Fruit fly (Drosophila melanogaster) ovary, adult (tissue): ENCODE results near the gene wry.

Experiments
- CG17801 ChIP-seq: fragments of 200-800 bp; optimal IDR thresholded peaks from 2 replicates; lab custom pipeline; 2019; ENCODE audit warnings: missing biosample characterization, mild to moderate bottlenecking, missing genetic modification characterization, moderate library complexity; ENCODE audit not compliant: partially characterized antibody

Gene wry

DNA sequence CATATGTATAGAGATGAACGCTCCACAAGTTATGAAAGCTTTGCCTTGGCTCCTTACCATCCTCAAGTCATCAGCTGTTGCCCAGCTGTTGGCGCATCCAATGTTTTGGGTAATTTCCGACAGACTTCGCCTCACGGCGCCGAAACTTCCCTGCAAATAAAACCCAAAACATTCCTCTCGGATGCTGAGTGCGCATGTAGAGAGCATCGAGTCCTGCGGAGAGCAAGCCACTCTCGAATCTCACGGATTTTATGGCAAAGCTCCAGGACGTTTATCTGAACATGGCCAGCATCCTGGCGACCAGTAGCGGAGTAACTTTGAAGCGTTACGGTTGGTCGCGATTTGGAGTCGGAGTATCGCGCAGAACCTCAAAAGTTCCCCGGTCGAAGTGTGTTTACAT, at the start of gene wry:
TSS of gene wry (plus strand) at position 301 of the 400 bp plus-strand sequence.
- no peak for TF ChIP-seq CG17801

dm6 chr2L:1787929-1788328, 48.4 kb upstream of the wry start:
- TF ChIP-seq CG17801, result no peak

- TF ChIP-seq CG17801, result no peak
Observed at dm6 chr2L:1790261-1790660, 46.1 kb upstream of the wry start, which contains the start of gene Gr22d. Gr22d (minus strand) TSS chr2L:1790361.

DNA sequence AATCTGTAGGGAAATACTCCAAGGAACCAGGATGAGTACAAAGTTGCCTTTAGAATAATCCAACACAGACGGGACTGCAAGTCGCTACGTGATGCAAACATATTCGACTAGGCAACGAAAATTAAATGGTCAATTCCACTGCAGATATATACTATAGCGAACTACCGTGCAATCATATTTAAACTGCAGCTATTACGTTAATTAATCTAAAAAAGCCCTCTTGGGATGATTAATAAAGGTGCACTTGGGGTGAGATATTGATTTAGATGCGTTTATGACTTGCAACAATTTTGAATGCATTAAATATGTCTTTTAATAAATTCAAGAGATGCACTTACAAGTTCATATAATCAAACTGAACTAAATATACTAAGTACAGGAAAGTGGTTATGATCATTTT, 44.6 kb upstream of the wry start, which contains the start of gene Gr22c:
TSS of gene Gr22c (minus strand) at position 101 of the 400 bp plus-strand sequence.
- TF ChIP-seq CG17801, result no peak

DNA sequence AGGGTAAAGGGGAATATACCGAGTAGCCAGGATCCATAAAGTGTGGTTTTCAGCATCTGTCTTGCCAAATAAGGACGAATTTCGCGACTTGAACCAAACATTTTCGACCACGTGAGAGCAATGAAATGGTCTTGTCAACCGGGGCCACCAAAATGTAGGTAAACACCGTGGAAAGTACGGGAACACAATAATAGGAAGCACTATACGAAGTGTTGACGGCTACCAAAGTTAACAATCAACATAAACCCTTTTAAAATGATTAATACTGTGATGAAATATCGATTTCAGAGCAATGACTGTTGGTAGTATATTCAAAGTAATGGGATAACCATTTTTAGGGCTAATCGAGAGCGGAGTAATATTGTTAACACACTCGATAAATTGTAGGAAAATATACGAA, 43.2 kb upstream of the wry start, which contains the start of gene Gr22b:
TSS of gene Gr22b (minus strand) at position 101 of the 400 bp plus-strand sequence.
- TF ChIP-seq CG17801, result no peak

DNA sequence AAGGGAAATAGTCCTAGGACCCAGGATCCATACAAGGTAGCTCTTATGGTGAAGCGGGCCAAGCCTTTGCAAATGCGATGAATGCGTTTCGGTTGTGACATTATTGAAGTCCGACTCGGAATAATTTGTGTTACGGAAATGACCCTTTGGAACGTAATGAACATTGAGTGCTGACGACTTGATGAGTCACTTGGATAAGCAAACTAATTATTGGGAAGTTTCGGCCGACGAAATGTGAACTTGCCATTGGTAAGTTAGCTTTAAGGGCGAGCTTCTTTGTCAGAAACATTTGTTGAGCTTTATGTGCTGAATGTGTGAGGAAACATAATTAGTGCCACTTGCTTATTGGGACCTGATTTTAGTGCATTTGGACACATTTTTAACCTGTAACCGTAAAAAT, 41.5 kb upstream of the wry start, which contains the start of gene Gr22a:
TSS of gene Gr22a (minus strand) at position 101 of the 400 bp plus-strand sequence.
- no peak for TF ChIP-seq CG17801

DNA sequence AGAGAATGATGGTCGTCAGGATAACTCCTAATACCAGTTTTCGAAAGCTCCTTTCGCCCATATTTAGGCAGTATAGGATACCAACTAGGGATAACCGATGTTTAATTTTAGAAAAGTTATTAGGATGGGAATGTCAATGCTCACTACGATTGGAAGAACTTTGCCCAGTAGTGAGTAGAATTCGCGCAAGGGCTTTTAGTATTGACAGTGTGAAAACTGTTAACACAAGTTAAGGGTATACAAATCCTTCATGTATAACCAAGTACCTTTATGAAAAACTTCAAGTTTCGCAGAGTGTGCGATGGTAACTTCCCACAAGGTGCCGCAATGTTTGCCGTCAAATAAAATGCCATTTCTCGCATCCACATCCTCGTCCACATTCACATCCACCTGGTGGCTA, 13.1 kb upstream of the wry start, which contains the start of gene CG31933:
TSS of gene CG31933 (minus strand) at position 101 of the 400 bp plus-strand sequence.
- TF ChIP-seq CG17801, result no peak

dm6 chr2L:1826400-1826799, 9.9 kb upstream of the wry start, which contains the start of gene CG31664:
CG31664 (minus strand) TSS chr2L:1826500.
- no peak for TF ChIP-seq CG17801

- no peak for TF ChIP-seq CG17801
Observed at dm6 chr2L:1828282-1828681, 8.1 kb upstream of the wry start.

DNA sequence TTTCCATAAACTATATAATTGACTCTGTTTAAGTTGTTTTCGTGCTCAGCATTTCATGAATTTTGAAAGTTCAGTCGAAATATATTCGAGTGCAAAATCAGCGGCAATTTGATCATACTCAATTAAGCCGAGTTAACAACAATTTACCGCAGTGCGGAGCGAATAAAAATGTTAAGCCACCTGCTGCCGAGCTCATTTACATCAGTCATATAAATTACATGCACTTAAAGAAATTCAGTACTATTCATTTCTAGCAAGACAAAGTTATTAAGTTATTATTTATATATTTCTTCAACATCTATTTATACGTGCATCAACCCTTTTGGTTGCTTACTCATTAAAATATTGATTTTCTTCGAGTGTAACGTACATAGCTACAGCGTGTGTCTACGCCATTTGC, 3.9 kb upstream of the wry start, which contains the start of gene c-cup:
TSS of gene c-cup (minus strand) at position 101 of the 400 bp plus-strand sequence.
- TF ChIP-seq CG17801, result no peak

- no peak for TF ChIP-seq CG17801
Observed at dm6 chr2L:1837717-1838368, 1.5 kb downstream of the wry start.

dm6 chr2L:1839019-1839418, 2.7 kb downstream of the wry start:
- TF ChIP-seq CG17801, result no peak

DNA sequence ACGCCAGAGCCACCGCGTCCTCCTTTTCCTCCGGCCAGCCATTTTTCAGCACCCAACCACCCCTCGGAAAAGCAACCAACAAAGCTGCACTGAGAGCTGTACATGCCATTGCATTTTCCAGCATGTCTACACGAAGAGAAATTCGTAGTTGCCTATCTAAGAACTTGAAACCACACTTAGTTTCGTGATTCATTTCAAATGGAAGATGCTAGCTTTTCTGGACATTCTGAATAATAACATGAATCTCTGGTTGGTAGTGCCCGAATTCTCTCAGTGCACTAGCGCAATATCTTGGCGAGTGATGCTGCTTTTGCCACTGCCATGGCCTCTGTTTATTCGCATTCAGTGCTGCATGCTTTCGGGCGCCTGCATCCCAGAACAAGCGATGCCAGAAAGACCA, 25.7 kb downstream of the wry start:
- no peak for TF ChIP-seq CG17801

DNA sequence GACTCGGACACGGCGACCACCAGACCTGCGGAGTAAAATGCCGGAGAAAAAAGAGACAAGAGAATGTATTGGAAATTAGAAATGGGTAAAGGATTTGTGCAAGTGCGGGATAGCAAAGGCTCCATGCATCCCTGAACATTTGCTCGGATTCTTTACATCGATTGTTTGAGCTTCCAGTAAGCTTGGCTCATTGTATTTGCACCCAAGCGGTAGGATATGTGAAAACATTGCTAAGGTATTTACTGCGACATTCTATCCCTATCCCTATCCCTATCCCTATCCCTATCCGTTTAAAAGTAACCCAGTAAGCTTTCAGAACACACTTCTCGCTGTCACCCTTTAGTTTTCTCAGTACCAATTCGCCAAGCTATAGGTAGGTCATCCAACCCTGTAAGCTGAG, 33.2 kb downstream of the wry start, which contains the start of gene CG7295:
TSS of gene CG7295 (plus strand) at position 301 of the 400 bp plus-strand sequence.
- no peak for TF ChIP-seq CG17801

DNA sequence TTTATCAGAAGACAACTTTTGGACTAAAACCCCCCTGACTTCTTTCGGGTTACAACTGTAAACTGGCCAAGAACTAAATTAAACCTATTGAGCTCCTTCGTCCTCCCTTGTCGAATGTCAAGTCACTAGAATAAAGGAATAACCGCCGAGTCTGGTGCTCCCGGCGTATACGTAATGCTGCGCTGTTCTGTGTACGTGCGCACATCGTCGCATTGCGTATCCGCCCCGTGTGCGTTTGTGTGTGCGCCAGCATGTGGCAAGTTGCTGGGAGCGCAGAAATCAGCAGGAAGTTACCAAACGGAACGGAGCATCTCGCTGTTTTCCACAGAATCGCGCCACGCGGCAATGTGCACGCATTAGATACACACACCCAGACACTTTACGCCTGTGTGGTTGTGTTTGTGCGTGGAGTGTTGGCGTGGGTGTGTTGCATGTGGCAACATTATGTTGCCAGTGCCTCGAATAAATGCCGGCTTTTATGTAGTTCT, 37.3 kb downstream of the wry start:
- no peak for TF ChIP-seq CG17801

DNA sequence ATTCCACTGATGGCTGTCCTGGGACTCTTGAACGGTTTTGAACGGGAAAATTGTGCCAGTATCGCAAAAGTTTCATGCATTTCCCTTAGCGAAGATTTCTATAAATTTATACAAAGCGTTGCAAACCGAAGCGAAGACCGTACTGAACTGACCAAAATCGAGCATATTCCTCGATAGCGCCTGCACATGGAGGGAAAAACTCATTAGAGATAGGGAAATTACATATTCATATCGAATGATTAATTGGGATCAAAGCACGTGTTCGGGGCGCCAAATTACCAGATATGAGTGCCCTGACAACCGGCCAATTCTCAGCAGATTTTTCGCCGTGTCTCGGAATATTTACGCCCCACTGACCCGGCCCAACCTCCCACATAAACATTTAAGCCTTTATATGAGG, 45.0 kb downstream of the wry start, which contains the start of gene CG31663:
TSS of gene CG31663 (minus strand) at position 101 of the 400 bp plus-strand sequence.
- TF ChIP-seq CG17801, result no peak

dm6 chr2L:1883114-1883513, 46.8 kb downstream of the wry start, which contains the start of gene CG15358:
CG15358 (minus strand) TSS chr2L:1883214.
- no peak for TF ChIP-seq CG17801
